Worm (Caenorhabditis elegans) whole organism, late embryonic: ENCODE results near the gene ver-3.

Experiments
- ceh-2 ChIP-seq: sonication (generic microtip); optimal IDR thresholded peaks from 2 replicates; lab custom pipeline; 2016; ENCODE audit warnings: missing genotype, missing genetic modification characterization, missing compliant biosample characterization
- fkh-10 ChIP-seq: fragments of 150-350 bp; optimal IDR thresholded peaks from 2 replicates; lab custom pipeline; 2014; ENCODE audit warnings: missing biosample characterization, missing genetic modification reagents, missing genetic modification characterization
- zip-5 ChIP-seq: sonication (generic microtip); optimal IDR thresholded peaks from 2 replicates; lab custom pipeline; 2016; ENCODE audit warnings: missing genetic modification characterization, missing compliant biosample characterization

DNA sequence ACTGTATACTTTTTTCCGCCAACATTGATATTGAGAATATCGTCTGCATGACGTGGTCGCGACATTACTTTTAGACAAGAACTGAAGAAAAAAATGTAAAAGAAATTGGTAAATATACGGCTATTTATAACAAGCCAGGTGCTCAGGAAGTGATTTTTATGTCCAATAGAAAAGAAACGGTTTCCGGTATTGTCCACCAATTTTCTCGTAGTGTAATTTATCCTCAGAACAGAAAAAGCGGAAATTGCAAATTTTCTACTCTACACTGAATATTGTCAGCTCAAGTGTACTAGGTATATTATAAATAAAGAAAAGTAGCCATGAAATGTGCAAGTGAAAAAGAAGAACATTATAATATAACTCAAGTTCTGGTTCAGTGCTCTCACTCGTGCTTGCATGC, 6.9 kb downstream of the ver-3 start, which contains the start of gene F59F3.6:
- no peak for TF ChIP-seq ceh-2
- TF ChIP-seq fkh-10 (GFP tag; lab: Kevin White, UChicago) = no peak
- TF ChIP-seq zip-5 = no peak
